Fruit fly (Drosophila melanogaster) whole organism, pupa: ENCODE results near the gene Ip259.

ENCODE experiments used
- CG10348 ChIP-seq: fragments of 200-800 bp; sonication (Bioruptor generic); IDR thresholded peaks from 2 replicates; pipeline ENCODE4 v1.3.6; 2022; ENCODE audit warnings: missing biosample characterization, missing genetic modification characterization
- CG8159 ChIP-seq: fragments of 200-800 bp; sonication (Bioruptor generic); optimal IDR thresholded peaks from 3 replicates; lab custom pipeline; 2018; ENCODE audit warnings: missing biosample characterization, mild to moderate bottlenecking, missing genetic modification characterization, moderate library complexity
- CG9948 ChIP-seq: fragments of 200-800 bp; sonication (Bioruptor generic); optimal IDR thresholded peaks from 2 replicates; lab custom pipeline; 2018; ENCODE audit warnings: missing biosample characterization, mild to moderate bottlenecking, missing genetic modification characterization, moderate library complexity
- Pif1A ChIP-seq: fragments of 200-800 bp; sonication (Bioruptor generic); optimal IDR thresholded peaks from 3 replicates; lab custom pipeline; 2016; ENCODE audit warnings: missing biosample characterization, missing genetic modification characterization
- Pif1B ChIP-seq: fragments of 200-800 bp; sonication (Bioruptor generic); optimal IDR thresholded peaks from 3 replicates; lab custom pipeline; 2016; ENCODE audit warnings: missing biosample characterization, missing genetic modification characterization
- Snoo ChIP-seq: fragments of 200-800 bp; sonication (Bioruptor generic); optimal IDR thresholded peaks from 3 replicates; lab custom pipeline; 2017; ENCODE audit warnings: missing biosample characterization, mild to moderate bottlenecking, missing genetic modification characterization, inconsistent platforms

- TF ChIP-seq CG8159 (tag; lab: Kevin White, UChicago) (no peak), Snoo (tag; lab: Kevin White, UChicago) (no peak), CG9948 (tag; lab: Kevin White, UChicago) (no peak), CG10348 (GFP tag; lab: Robert Waterston, UW) (no peak), Pif1A (GFP tag; lab: Kevin White, UChicago) (no peak), Pif1B (GFP tag; lab: Kevin White, UChicago) (no peak)
Observed at dm6 chr2L:10393467-10393866, 14.7 kb upstream of the Ip259 start.
